Fruit fly (Drosophila melanogaster) whole organism, embryonic: ENCODE measurements around the gene CG43998.

Experiments used
- ATbp ChIP-seq: fragments of 200-800 bp; sonication (Bioruptor generic); optimal IDR thresholded peaks from 2 replicates; lab custom pipeline; 2017; ENCODE audit warnings: missing biosample characterization, mild to moderate bottlenecking, missing genetic modification characterization, missing genetic modification reagents
- Aef1 ChIP-seq: fragments of 200-800 bp; sonication (Bioruptor generic); IDR thresholded peaks from 3 replicates; pipeline ENCODE4 v1.3.6; 2022; ENCODE audit warnings: missing biosample characterization, missing genetic modification characterization
- Bdp1 ChIP-seq: fragments of 200-800 bp; sonication (Bioruptor generic); optimal IDR thresholded peaks from 3 replicates; lab custom pipeline; 2016; ENCODE audit warnings: missing biosample characterization, missing genetic modification characterization
- Blimp-1 ChIP-seq: fragments of 200-800 bp; sonication (Bioruptor generic); optimal IDR thresholded peaks from 3 replicates; lab custom pipeline; 2018; ENCODE audit warnings: missing biosample characterization, missing genetic modification characterization, mild to moderate bottlenecking, moderate library complexity, missing genetic modification reagents
- Bteb2 ChIP-seq: fragments of 200-800 bp; sonication (Bioruptor generic); optimal IDR thresholded peaks from 2 replicates; lab custom pipeline; 2016; ENCODE audit warnings: missing biosample characterization, missing genetic modification characterization
- CG10462 ChIP-seq: fragments of 200-800 bp; sonication (Bioruptor generic); optimal IDR thresholded peaks from 2 replicates; lab custom pipeline; 2016; ENCODE audit warnings: missing biosample characterization, missing genetic modification characterization
- CG10979 ChIP-seq: fragments of 200-800 bp; sonication (Bioruptor generic); optimal IDR thresholded peaks from 2 replicates; lab custom pipeline; 2018; ENCODE audit warnings: missing biosample characterization, mild to moderate bottlenecking, missing genetic modification characterization, moderate library complexity
- CG11560 ChIP-seq: fragments of 200-800 bp; sonication (Bioruptor generic); IDR thresholded peaks from 3 replicates; pipeline ENCODE4 v1.3.6; 2022; ENCODE audit warnings: missing biosample characterization, missing genetic modification characterization
- CG12104 ChIP-seq: fragments of 200-800 bp; sonication (Bioruptor generic); optimal IDR thresholded peaks from 3 replicates; lab custom pipeline; 2016; ENCODE audit warnings: missing biosample characterization, missing genetic modification characterization
- CG12236 ChIP-seq: fragments of 200-800 bp; sonication (Bioruptor generic); optimal IDR thresholded peaks from 2 replicates; lab custom pipeline; 2016; ENCODE audit warnings: missing biosample characterization, missing genetic modification characterization
- CG12391 ChIP-seq: fragments of 200-800 bp; sonication (Bioruptor generic); optimal IDR thresholded peaks from 3 replicates; lab custom pipeline; 2018; ENCODE audit warnings: missing biosample characterization, mild to moderate bottlenecking, missing genetic modification characterization, moderate library complexity
- CG14050 ChIP-seq: fragments of 200-800 bp; sonication (Bioruptor generic); IDR thresholded peaks from 3 replicates; pipeline ENCODE4 v1.3.6; 2022; ENCODE audit warnings: missing biosample characterization, missing genetic modification characterization
- CG14441 ChIP-seq: fragments of 200-800 bp; sonication (Bioruptor generic); IDR thresholded peaks from 2 replicates; pipeline ENCODE4 v1.3.6; 2022; ENCODE audit warnings: missing biosample characterization, missing genetic modification characterization
- CG15269 ChIP-seq: fragments of 200-800 bp; sonication (Bioruptor generic); optimal IDR thresholded peaks from 2 replicates; lab custom pipeline; 2018; ENCODE audit warnings: missing biosample characterization, mild to moderate bottlenecking, missing genetic modification characterization, moderate library complexity
- CG1792 ChIP-seq: fragments of 200-800 bp; sonication (Bioruptor generic); optimal IDR thresholded peaks from 2 replicates; lab custom pipeline; 2016; ENCODE audit warnings: missing biosample characterization, missing genetic modification characterization
- CG2116 ChIP-seq: fragments of 200-800 bp; sonication (Bioruptor generic); optimal IDR thresholded peaks from 3 replicates; lab custom pipeline; 2018; ENCODE audit warnings: missing biosample characterization, mild to moderate bottlenecking, missing genetic modification characterization
- CG2202 ChIP-seq: fragments of 200-800 bp; sonication (Bioruptor generic); optimal IDR thresholded peaks from 2 replicates; lab custom pipeline; 2018; ENCODE audit warnings: missing biosample characterization, mild to moderate bottlenecking, missing genetic modification characterization
- CG2875 ChIP-seq: fragments of 200-800 bp; sonication (Bioruptor generic); optimal IDR thresholded peaks from 2 replicates; lab custom pipeline; 2017; ENCODE audit warnings: missing biosample characterization, mild to moderate bottlenecking, missing genetic modification characterization, missing genetic modification reagents
- CG5180 ChIP-seq: fragments of 200-800 bp; sonication (Bioruptor generic); optimal IDR thresholded peaks from 3 replicates; lab custom pipeline; 2017; ENCODE audit warnings: missing biosample characterization, missing genetic modification characterization, mild to moderate bottlenecking, moderate library complexity, missing genetic modification reagents
- CG5953 ChIP-seq: fragments of 200-800 bp; sonication (Bioruptor generic); IDR thresholded peaks from 2 replicates; pipeline ENCODE4 v1.3.6; 2022; ENCODE audit warnings: missing biosample characterization, missing genetic modification characterization
- CG6272 ChIP-seq: fragments of 200-800 bp; sonication (Bioruptor generic); IDR thresholded peaks from 2 replicates; pipeline ENCODE4 v1.3.6; 2022; ENCODE audit warnings: missing biosample characterization, missing genetic modification characterization
- CG6683 ChIP-seq: fragments of 200-800 bp; sonication (Bioruptor generic); optimal IDR thresholded peaks from 2 replicates; lab custom pipeline; 2017; ENCODE audit warnings: missing biosample characterization, mild to moderate bottlenecking, missing genetic modification characterization, missing genetic modification reagents
- Dp ChIP-seq: fragments of 200-800 bp; sonication (Bioruptor generic); optimal IDR thresholded peaks from 2 replicates; lab custom pipeline; 2018; ENCODE audit warnings: missing biosample characterization, mild to moderate bottlenecking, missing genetic modification characterization, moderate library complexity
- Dref ChIP-seq: fragments of 200-800 bp; sonication (Bioruptor generic); IDR thresholded peaks from 2 replicates; pipeline ENCODE4 v1.3.6; 2022; ENCODE audit warnings: missing biosample characterization, missing genetic modification characterization
- Hr78 ChIP-seq, 2 experiments: fragments of 200-800 bp in 1 of 2; fragments of >200 bp in 1 of 2; sonication (Bioruptor generic) in 1 of 2; optimal IDR thresholded peaks; 2 replicates each; lab custom pipeline; 2017 to 2019; ENCODE audit warnings: missing biosample characterization in 2 of 2, missing genetic modification characterization in 2 of 2, mild to moderate bottlenecking in 1 of 2, moderate library complexity in 1 of 2
- Kr ChIP-seq: fragments of 200-800 bp; sonication (Bioruptor generic); optimal IDR thresholded peaks from 2 replicates; lab custom pipeline; 2017; ENCODE audit warnings: missing biosample characterization, mild to moderate bottlenecking, missing genetic modification characterization
- Neu2 ChIP-seq: fragments of 200-800 bp; sonication (Bioruptor generic); optimal IDR thresholded peaks from 3 replicates; lab custom pipeline; 2016; ENCODE audit warnings: missing biosample characterization, missing genetic modification characterization, borderline replicate concordance
- Nf-YA ChIP-seq: fragments of 200-800 bp; sonication (Bioruptor generic); IDR thresholded peaks from 2 replicates; pipeline ENCODE4 v1.3.6; 2022; ENCODE audit warnings: missing biosample characterization, missing genetic modification characterization
- NfI ChIP-seq: fragments of 200-800 bp; sonication (Bioruptor generic); optimal IDR thresholded peaks from 3 replicates; lab custom pipeline; 2018; ENCODE audit warnings: missing biosample characterization, mild to moderate bottlenecking, missing genetic modification characterization, moderate library complexity
- TFAM ChIP-seq: fragments of 200-800 bp; sonication (Bioruptor generic); optimal IDR thresholded peaks from 2 replicates; lab custom pipeline; 2017; ENCODE audit warnings: missing biosample characterization, missing genetic modification characterization, inconsistent platforms
- Xbp1 ChIP-seq: fragments of 200-800 bp; sonication (Bioruptor generic); optimal IDR thresholded peaks from 3 replicates; lab custom pipeline; 2016; ENCODE audit warnings: missing biosample characterization, mild to moderate bottlenecking, missing genetic modification characterization
- ase ChIP-seq: fragments of 200-800 bp; sonication (Bioruptor generic); IDR thresholded peaks from 3 replicates; pipeline ENCODE4 v1.3.6; 2022; ENCODE audit warnings: missing biosample characterization, missing genetic modification characterization
- ato ChIP-seq: fragments of 200-800 bp; sonication (Bioruptor generic); IDR thresholded peaks from 2 replicates; pipeline ENCODE4 v1.3.6; 2022; ENCODE audit warnings: missing biosample characterization, missing genetic modification characterization; ENCODE audit not compliant: partially characterized antibody
- chinmo ChIP-seq: fragments of 200-800 bp; sonication (Bioruptor generic); IDR thresholded peaks from 4 replicates; pipeline ENCODE4 v1.3.6; 2022; ENCODE audit warnings: missing biosample characterization, missing genetic modification characterization; ENCODE audit not compliant: partially characterized antibody
- dpn ChIP-seq, 2 experiments: fragments of 200-800 bp; sonication (Bioruptor generic); optimal IDR thresholded peaks; 3 replicates each; lab custom pipeline; 2016; ENCODE audit warnings: missing biosample characterization in 2 of 2, missing genetic modification characterization in 2 of 2
- ewg ChIP-seq: fragments of 200-800 bp; sonication (Bioruptor generic); optimal IDR thresholded peaks from 3 replicates; lab custom pipeline; 2017; ENCODE audit warnings: mild to moderate bottlenecking, missing biosample characterization, missing genetic modification reagents, missing genetic modification characterization
- ind ChIP-seq: fragments of 200-800 bp; sonication (Bioruptor generic); optimal IDR thresholded peaks from 3 replicates; lab custom pipeline; 2016; ENCODE audit warnings: missing biosample characterization, missing genetic modification characterization
- ken ChIP-seq: fragments of 200-800 bp; sonication (Bioruptor generic); IDR thresholded peaks from 3 replicates; pipeline ENCODE4 v1.3.6; 2022; ENCODE audit warnings: missing biosample characterization, missing genetic modification characterization
- nau ChIP-seq: fragments of 200-800 bp; sonication (Bioruptor generic); optimal IDR thresholded peaks from 3 replicates; lab custom pipeline; 2017; ENCODE audit warnings: missing biosample characterization, mild to moderate bottlenecking, missing genetic modification characterization, missing genetic modification reagents
- pho ChIP-seq: fragments of 200-800 bp; sonication (Bioruptor generic); optimal IDR thresholded peaks from 2 replicates; lab custom pipeline; 2016; ENCODE audit warnings: missing biosample characterization, missing genetic modification characterization
- prd ChIP-seq, 3 experiments: fragments of >200 bp in 2 of 3; fragments of 200-800 bp in 1 of 3; sonication (Bioruptor generic) in 1 of 3; optimal IDR thresholded peaks in 2 of 3; IDR thresholded peaks in 1 of 3; 2 replicates in 2 of 3; 3 replicates in 1 of 3; pipeline versions ENCODE4 v1.3.6 to Lab custom; 2017 to 2022; ENCODE audit warnings: missing biosample characterization in 1 of 3, missing genetic modification characterization in 1 of 3
- ranshi ChIP-seq: fragments of 200-800 bp; sonication (Bioruptor generic); IDR thresholded peaks from 2 replicates; pipeline ENCODE4 v1.3.6; 2022; ENCODE audit warnings: missing biosample characterization, missing genetic modification characterization
- run ChIP-seq: fragments of 200-800 bp; sonication (Bioruptor generic); optimal IDR thresholded peaks from 3 replicates; lab custom pipeline; 2018; ENCODE audit warnings: missing biosample characterization, mild to moderate bottlenecking, missing genetic modification characterization
- sens-2 ChIP-seq: fragments of 200-800 bp; sonication (Bioruptor generic); IDR thresholded peaks from 2 replicates; pipeline ENCODE4 v1.3.6; 2022; ENCODE audit warnings: missing biosample characterization, missing genetic modification characterization
- ssp ChIP-seq: fragments of 200-800 bp; sonication (Bioruptor generic); IDR thresholded peaks from 2 replicates; pipeline ENCODE4 v1.3.6; 2022; ENCODE audit warnings: missing biosample characterization, missing genetic modification characterization
- tgo ChIP-seq: fragments of 200-800 bp; sonication (Bioruptor generic); IDR thresholded peaks from 3 replicates; pipeline ENCODE4 v1.3.6; 2022; ENCODE audit warnings: missing biosample characterization, missing genetic modification characterization
- trem ChIP-seq: fragments of 200-800 bp; optimal IDR thresholded peaks from 3 replicates; lab custom pipeline; 2019; ENCODE audit warnings: missing biosample characterization, mild to moderate bottlenecking, missing genetic modification characterization, moderate library complexity
- ttk ChIP-seq: fragments of 200-800 bp; sonication (Bioruptor generic); IDR thresholded peaks from 2 replicates; pipeline ENCODE4 v2.1.2; 2022; ENCODE audit warnings: missing biosample characterization, missing genetic modification characterization
- vfl ChIP-seq: fragments of 200-800 bp; sonication (Bioruptor generic); optimal IDR thresholded peaks from 2 replicates; lab custom pipeline; 2016; ENCODE audit warnings: missing biosample characterization, missing genetic modification characterization
- wdn ChIP-seq: fragments of 200-800 bp; sonication (Bioruptor generic); IDR thresholded peaks from 2 replicates; pipeline ENCODE4 v1.3.6; 2022; ENCODE audit warnings: missing biosample characterization, missing genetic modification characterization

The CG43998 gene

dm6 chr3R:23919366-23919765 is 9.4 kb downstream of the CG43998 start (continued):
- TF ChIP-seq Neu2 (GFP tag; lab: Kevin White, UChicago), result no peak
- no peak for TF ChIP-seq vfl (GFP tag; lab: Kevin White, UChicago)
- TF ChIP-seq CG2202 (tag; lab: Kevin White, UChicago), result no peak
- TF ChIP-seq ase, result 0 out of 3 replicates have a peak, but pooled peaks have one; percentile 13
- 0 out of 4 replicates have a peak, but pooled peaks have one; percentile 39 for TF ChIP-seq chinmo (GFP tag; lab: Robert Waterston, UW)
- no peak for TF ChIP-seq CG14050 (GFP tag; lab: Robert Waterston, UW)
- TF ChIP-seq ind (GFP tag; lab: Kevin White, UChicago), result no peak
- peak; percentile 44 for TF ChIP-seq run (tag; lab: Kevin White, UChicago)
- peak; percentile 85 for TF ChIP-seq ATbp
- no peak for TF ChIP-seq CG2875 (GFP tag; lab: Kevin White, UChicago)
- TF ChIP-seq ranshi (GFP tag; lab: Robert Waterston, UW), result peak; percentile 31; the same call in 1 of the 2 replicates
- no peak for TF ChIP-seq prd (optimal IDR thresholded peaks at IDR 0.05; lab: Kevin White, UChicago)
- TF ChIP-seq prd (GFP tag; IDR thresholded peaks at IDR 0.05; lab: Robert Waterston, UW), result no peak; the same call in 2 of the 3 replicates
- TF ChIP-seq ttk (GFP tag; lab: Robert Waterston, UW), result no peak
- TF ChIP-seq Bdp1, result no peak
- TF ChIP-seq Bteb2 (GFP tag; lab: Kevin White, UChicago), result no peak
- no peak for TF ChIP-seq CG6272 (GFP tag; lab: Robert Waterston, UW)
- TF ChIP-seq trem (tag; lab: Kevin White, UChicago), result no peak
- TF ChIP-seq Aef1 (GFP tag; lab: Robert Waterston, UW), result no peak
- TF ChIP-seq wdn (GFP tag; lab: Robert Waterston, UW), result 0 out of 2 replicates have a peak, but pooled peaks have one; percentile 26
- TF ChIP-seq Kr (GFP tag; lab: Kevin White, UChicago), result peak; percentile 45
- TF ChIP-seq Blimp-1 (GFP tag; lab: Kevin White, UChicago), result peak; percentile 39
- peak; percentile 41 for TF ChIP-seq NfI (GFP tag; lab: Kevin White, UChicago)
- peak; percentile 51 for TF ChIP-seq CG6683
- no peak for TF ChIP-seq TFAM (GFP tag; lab: Kevin White, UChicago)
- TF ChIP-seq Xbp1, result no peak
- no peak for TF ChIP-seq CG5953 (GFP tag; lab: Robert Waterston, UW)
- no peak for TF ChIP-seq CG12391 (tag; lab: Kevin White, UChicago)
- no peak for TF ChIP-seq CG1792
- TF ChIP-seq CG10979, result no peak
- TF ChIP-seq CG14441 (GFP tag; lab: Robert Waterston, UW), result no peak
- peak; percentile 16 for TF ChIP-seq CG12104
- TF ChIP-seq sens-2, result no peak
- no peak for TF ChIP-seq CG10462 (GFP tag; lab: Kevin White, UChicago)
- TF ChIP-seq CG5180, result peak; percentile 72
- peak; percentile 79 for TF ChIP-seq nau (GFP tag; lab: Kevin White, UChicago)
- no peak for TF ChIP-seq CG12236 (GFP tag; lab: Kevin White, UChicago)
- no peak for TF ChIP-seq ato
- no peak for TF ChIP-seq pho (GFP tag; lab: Kevin White, UChicago)
- TF ChIP-seq CG2116 (GFP tag; lab: Kevin White, UChicago), result no peak
- peak; percentile 50 for TF ChIP-seq CG15269 (tag; lab: Kevin White, UChicago)
- no peak for TF ChIP-seq ssp (GFP tag; lab: Robert Waterston, UW)
- TF ChIP-seq dpn (GFP tag; optimal IDR thresholded peaks at IDR 0.05; lab: Kevin White, UChicago), result peak in 1 of 2 experiments; percentile 1
- TF ChIP-seq Hr78 (GFP tag; optimal IDR thresholded peaks at IDR 0.05; lab: Kevin White, UChicago), result peak in 1 of 2 experiments; percentile 48
- TF ChIP-seq Dref (GFP tag; lab: Robert Waterston, UW), result no peak
- TF ChIP-seq CG11560 (tag; lab: Robert Waterston, UW), result no peak
- TF ChIP-seq ewg, result no peak
- no peak for TF ChIP-seq ken (GFP tag; lab: Robert Waterston, UW)
- TF ChIP-seq Dp (GFP tag; lab: Kevin White, UChicago), result no peak
- TF ChIP-seq Nf-YA, result 0 out of 2 replicates have a peak, but pooled peaks have one; percentile 37
- TF ChIP-seq tgo (GFP tag; lab: Robert Waterston, UW), result no peak
